Worm (Caenorhabditis elegans): ENCODE data around the gene idpp-9.
A peak's percentile ranks its signal among the peaks of the same experiment; 100 is the strongest.

Gene idpp-9

ce11 chrX:3911280-3911679, 4.4 kb downstream of the idpp-9 start, which contains the start of gene T22B2.5:
TSS of gene T22B2.5 (minus strand) at chrX:3911380.
- no peak for TF ChIP-seq nhr-12 (tag; optimal IDR thresholded peaks at IDR 0.05)
- no peak for TF ChIP-seq sem-2 (GFP tag; optimal IDR thresholded peaks at IDR 0.05)
- no peak for TF ChIP-seq pha-4 (tag; optimal IDR thresholded peaks at IDR 0.05)
- TF ChIP-seq nhr-76 (tag; optimal IDR thresholded peaks at IDR 0.05) = no peak
- no peak for TF ChIP-seq mab-5 (tag; optimal IDR thresholded peaks at IDR 0.05)
- TF ChIP-seq nhr-28 (tag; optimal IDR thresholded peaks at IDR 0.05) = no peak
- TF ChIP-seq tbx-8 (GFP tag; optimal IDR thresholded peaks at IDR 0.05) = no peak
- TF ChIP-seq mep-1 (tag; optimal IDR thresholded peaks at IDR 0.05) = no peak
- TF ChIP-seq ztf-11 (tag; optimal IDR thresholded peaks at IDR 0.05) = no peak
- no peak for TF ChIP-seq ceh-39 (tag; optimal IDR thresholded peaks at IDR 0.05)
- no peak for TF ChIP-seq flh-1 (GFP tag; optimal IDR thresholded peaks at IDR 0.05)
- no peak for TF ChIP-seq drap-1 (GFP tag; optimal IDR thresholded peaks at IDR 0.05)
- no peak for TF ChIP-seq bed-3 (GFP tag; optimal IDR thresholded peaks at IDR 0.05)
- TF ChIP-seq unc-62 (GFP tag; optimal IDR thresholded peaks at IDR 0.05) = no peak
- no peak for TF ChIP-seq zip-8 (tag; optimal IDR thresholded peaks at IDR 0.05)
- no peak for TF ChIP-seq lin-32 (GFP tag; optimal IDR thresholded peaks at IDR 0.05)
- TF ChIP-seq blmp-1 (tag; optimal IDR thresholded peaks at IDR 0.05) = no peak

- TF ChIP-seq elt-1 (tag; optimal IDR thresholded peaks at IDR 0.05; ENCODE audit: borderline replicate concordance, insufficient read depth) = no peak
- no peak for TF ChIP-seq bed-3 (GFP tag; optimal IDR thresholded peaks at IDR 0.05)
- TF ChIP-seq nhr-2 (tag; optimal IDR thresholded peaks at IDR 0.05) = no peak
- TF ChIP-seq nhr-28 (tag; optimal IDR thresholded peaks at IDR 0.05) = no peak
- TF ChIP-seq lsy-2 (tag; optimal IDR thresholded peaks at IDR 0.05) = no peak
- no peak for TF ChIP-seq ztf-11 (tag; optimal IDR thresholded peaks at IDR 0.05)
- no peak for TF ChIP-seq nhr-76 (tag; optimal IDR thresholded peaks at IDR 0.05)
- TF ChIP-seq mep-1 (tag; optimal IDR thresholded peaks at IDR 0.05) = no peak
- TF ChIP-seq nhr-12 (tag; optimal IDR thresholded peaks at IDR 0.05) = no peak
- TF ChIP-seq ces-1 (GFP tag; optimal IDR thresholded peaks at IDR 0.05) = no peak
- no peak for TF ChIP-seq ham-2 (GFP tag; optimal IDR thresholded peaks at IDR 0.05)
- TF ChIP-seq nhr-237 (tag; optimal IDR thresholded peaks at IDR 0.05) = no peak
- no peak for TF ChIP-seq sptf-1 (tag; optimal IDR thresholded peaks at IDR 0.05)
- TF ChIP-seq tbx-8 (GFP tag; optimal IDR thresholded peaks at IDR 0.05) = no peak
- no peak for TF ChIP-seq zip-8 (tag; optimal IDR thresholded peaks at IDR 0.05)
- TF ChIP-seq mls-2 (tag; optimal IDR thresholded peaks at IDR 0.05) = no peak
- TF ChIP-seq ceh-43 (GFP tag; optimal IDR thresholded peaks at IDR 0.05) = no peak
These were observed 11.1 kb downstream of the idpp-9 start, which contains the start of gene sup-12 for ce11 chrX:3904568-3904967. TSS of gene sup-12 (plus strand) at chrX:3904584.

- TF ChIP-seq flh-1 (GFP tag; optimal IDR thresholded peaks at IDR 0.05) (no peak), unc-39 (tag; optimal IDR thresholded peaks at IDR 0.05) (no peak), ces-1 (GFP tag; optimal IDR thresholded peaks at IDR 0.05) (peak; percentile 96), nhr-28 (tag; optimal IDR thresholded peaks at IDR 0.05) (no peak)
These were observed 14.3 kb downstream of the idpp-9 start for ce11 chrX:3901389-3901788.

ce11 chrX:3900715-3901114, 14.9 kb downstream of the idpp-9 start:
- TF ChIP-seq flh-1 (GFP tag; optimal IDR thresholded peaks at IDR 0.05) (no peak), elt-3 (tag; optimal IDR thresholded peaks at IDR 0.05) (no peak), pha-4 (tag; optimal IDR thresholded peaks at IDR 0.05) (no peak), nhr-237 (tag; optimal IDR thresholded peaks at IDR 0.05) (no peak), lsy-2 (tag; optimal IDR thresholded peaks at IDR 0.05) (no peak), mls-2 (tag; optimal IDR thresholded peaks at IDR 0.05) (no peak), nhr-76 (tag; optimal IDR thresholded peaks at IDR 0.05) (no peak), cnd-1 (tag; optimal IDR thresholded peaks at IDR 0.05) (no peak), ham-2 (GFP tag; optimal IDR thresholded peaks at IDR 0.05) (no peak), snpc-4 (tag; optimal IDR thresholded peaks at IDR 0.05) (no peak), M03D4.4 (tag; optimal IDR thresholded peaks at IDR 0.05) (peak; percentile 42), nhr-12 (tag; optimal IDR thresholded peaks at IDR 0.05) (no peak), hlh-1 (tag; optimal IDR thresholded peaks at IDR 0.05) (peak; percentile 100), mep-1 (tag; optimal IDR thresholded peaks at IDR 0.05) (no peak), ces-1 (GFP tag; optimal IDR thresholded peaks at IDR 0.05) (no peak), bed-3 (GFP tag; optimal IDR thresholded peaks at IDR 0.05) (no peak), elt-1 (tag; optimal IDR thresholded peaks at IDR 0.05; ENCODE audit: borderline replicate concordance, insufficient read depth) (no peak), ztf-11 (tag; optimal IDR thresholded peaks at IDR 0.05) (no peak), drap-1 (GFP tag; optimal IDR thresholded peaks at IDR 0.05) (no peak), unc-39 (tag; optimal IDR thresholded peaks at IDR 0.05) (no peak), zip-8 (tag; optimal IDR thresholded peaks at IDR 0.05) (no peak), nhr-2 (tag; optimal IDR thresholded peaks at IDR 0.05) (no peak), lin-13 (tag; optimal IDR thresholded peaks at IDR 0.05) (no peak), blmp-1 (tag; optimal IDR thresholded peaks at IDR 0.05) (no peak), unc-62 (GFP tag; optimal IDR thresholded peaks at IDR 0.05) (peak; percentile 76), tbx-8 (GFP tag; optimal IDR thresholded peaks at IDR 0.05) (no peak), nhr-28 (tag; optimal IDR thresholded peaks at IDR 0.05) (no peak), ceh-39 (tag; optimal IDR thresholded peaks at IDR 0.05) (no peak), sem-2 (GFP tag; optimal IDR thresholded peaks at IDR 0.05) (no peak), unc-120 (tag; optimal IDR thresholded peaks at IDR 0.05; ENCODE audit: poor library complexity, severe bottlenecking) (peak; percentile 81), lin-32 (GFP tag; optimal IDR thresholded peaks at IDR 0.05) (no peak), ceh-83 (GFP tag; optimal IDR thresholded peaks at IDR 0.05) (no peak), sptf-1 (tag; optimal IDR thresholded peaks at IDR 0.05) (peak; percentile 20), ceh-43 (GFP tag; optimal IDR thresholded peaks at IDR 0.05) (no peak), mab-5 (tag; optimal IDR thresholded peaks at IDR 0.05) (no peak)

Data from whole organism, mixed stage, embryonic.